ENCODE assay signal across 2 worm cellular contexts in genomic region chrIII:3069101-3069500, ce11.
TF ChIP-seq lines count a peak whose summit lies in the region.

No protein-coding gene starts in this region.

TF ChIP-seq in whole organism, L1 larva, 84 proteins besides CTCF, POLR2A, EP300 and RAD21 (continued from another document):
- TF ChIP-seq isw-1 (GFP tag; IDR thresholded peaks at IDR 0.05; lab: Robert Waterston, UW), result no peak
- no peak for TF ChIP-seq nhr-20 (tag; optimal IDR thresholded peaks at IDR 0.05; lab: Kevin White, UChicago)
- TF ChIP-seq C34B4.2 (tag; optimal IDR thresholded peaks at IDR 0.05; lab: Kevin White, UChicago), result no peak
- no peak for TF ChIP-seq sptf-1 (tag; optimal IDR thresholded peaks at IDR 0.05; lab: Kevin White, UChicago)
- peak; percentile 13 for TF ChIP-seq fos-1 (tag; optimal IDR thresholded peaks at IDR 0.05; lab: Kevin White, UChicago)
- TF ChIP-seq ets-5 (GFP tag; IDR thresholded peaks at IDR 0.05; lab: Robert Waterston, UW), result no peak
- TF ChIP-seq ceh-88 (GFP tag; IDR thresholded peaks at IDR 0.05; lab: Robert Waterston, UW), result no peak
- TF ChIP-seq vab-15 (tag; optimal IDR thresholded peaks at IDR 0.05; lab: Kevin White, UChicago), result no peak
- peak in 1 of 2 experiments; percentile 58 for TF ChIP-seq lsy-2 (tag; optimal IDR thresholded peaks at IDR 0.05; lab: Kevin White, UChicago)
- TF ChIP-seq ceh-82 (tag; optimal IDR thresholded peaks at IDR 0.05; lab: Kevin White, UChicago), result no peak
- TF ChIP-seq ceh-63 (GFP tag; optimal IDR thresholded peaks at IDR 0.05; lab: Kevin White, UChicago), result no peak
- peak; percentile 25 for TF ChIP-seq nhr-77 (tag; optimal IDR thresholded peaks at IDR 0.05; lab: Kevin White, UChicago)

TF ChIP-seq in whole organism, L4 larva, 104 proteins besides CTCF, POLR2A, EP300 and RAD21 (continued from another document):
- TF ChIP-seq Y5F2A.4 (GFP tag; optimal IDR thresholded peaks at IDR 0.05; lab: Kevin White, UChicago) (no peak), nhr-6 (tag; optimal IDR thresholded peaks at IDR 0.05; lab: Kevin White, UChicago) (no peak), nhr-77 (tag; optimal IDR thresholded peaks at IDR 0.05; lab: Kevin White, UChicago) (no peak), lin-13 (GFP tag; optimal IDR thresholded peaks at IDR 0.05; lab: Kevin White, UChicago) (no peak), saeg-2 (GFP tag; IDR thresholded peaks at IDR 0.05; lab: Robert Waterston, UW) (no peak), daf-8 (GFP tag; IDR thresholded peaks at IDR 0.05; lab: Robert Waterston, UW) (no peak), nhr-41 (GFP tag; IDR thresholded peaks at IDR 0.05; lab: Robert Waterston, UW) (no peak), mxl-3 (GFP tag; optimal IDR thresholded peaks at IDR 0.05; lab: Kevin White, UChicago) (no peak), fos-1 (tag; optimal IDR thresholded peaks at IDR 0.05; lab: Kevin White, UChicago) (no peak), ZK546.5 (tag; optimal IDR thresholded peaks at IDR 0.05; lab: Kevin White, UChicago) (no peak), mdt-29 (GFP tag; IDR thresholded peaks at IDR 0.05; lab: Robert Waterston, UW) (no peak), F10B5.3 (tag; optimal IDR thresholded peaks at IDR 0.05; lab: Kevin White, UChicago) (no peak), fkh-10 (GFP tag; optimal IDR thresholded peaks at IDR 0.05; lab: Kevin White, UChicago) (no peak), skn-1 (tag; optimal IDR thresholded peaks at IDR 0.05; lab: Kevin White, UChicago) (no peak), hmg-1.1 (GFP tag; IDR thresholded peaks at IDR 0.05; lab: Robert Waterston, UW) (no peak), egl-43 (GFP tag; IDR thresholded peaks at IDR 0.05; lab: Robert Waterston, UW) (no peak), php-3 (GFP tag; IDR thresholded peaks at IDR 0.05; lab: Robert Waterston, UW) (no peak), ceh-82 (tag; optimal IDR thresholded peaks at IDR 0.05; lab: Kevin White, UChicago) (no peak), hlh-11 (tag; optimal IDR thresholded peaks at IDR 0.05; lab: Kevin White, UChicago) (no peak), daf-12 (tag; optimal IDR thresholded peaks at IDR 0.05; lab: Kevin White, UChicago) (no peak), Y75B8A.6 (GFP tag; IDR thresholded peaks at IDR 0.05; lab: Robert Waterston, UW) (no peak), ztf-11 (tag; optimal IDR thresholded peaks at IDR 0.05; lab: Kevin White, UChicago) (no peak), vab-7 (GFP tag; IDR thresholded peaks at IDR 0.05; lab: Robert Waterston, UW) (no peak; the same call in 1 of the 2 replicates), F49E8.2 (tag; optimal IDR thresholded peaks at IDR 0.05; lab: Kevin White, UChicago; ENCODE audit: borderline replicate concordance) (peak; percentile 55), R02D3.7 (tag; optimal IDR thresholded peaks at IDR 0.05; lab: Kevin White, UChicago) (no peak), pha-4 (GFP tag; IDR thresholded peaks at IDR 0.05; lab: Robert Waterston, UW) (no peak; the same call in 1 of the 2 replicates), pha-4 (tag; optimal IDR thresholded peaks at IDR 0.05; lab: Kevin White, UChicago) (no peak), lir-3 (tag; optimal IDR thresholded peaks at IDR 0.05; lab: Kevin White, UChicago) (no peak), ctbp-1 (GFP tag; IDR thresholded peaks at IDR 0.05; lab: Robert Waterston, UW) (0 out of 2 replicates have a peak, but pooled peaks have one; percentile 34), snpc-1.2 (GFP tag; IDR thresholded peaks at IDR 0.05; lab: Robert Waterston, UW) (no peak), dmd-6 (GFP tag; IDR thresholded peaks at IDR 0.05; lab: Robert Waterston, UW) (no peak), T20F7.1 (GFP tag; optimal IDR thresholded peaks at IDR 0.05; lab: Kevin White, UChicago) (no peak), ceh-62 (tag; optimal IDR thresholded peaks at IDR 0.05; lab: Kevin White, UChicago) (no peak), pqm-1 (tag; optimal IDR thresholded peaks at IDR 0.05; lab: Kevin White, UChicago) (no peak), lin-15B (tag; optimal IDR thresholded peaks at IDR 0.05; lab: Kevin White, UChicago) (no peak), lsy-2 (tag; optimal IDR thresholded peaks at IDR 0.05; lab: Kevin White, UChicago) (no peak), nhr-111 (GFP tag; optimal IDR thresholded peaks at IDR 0.05; lab: Kevin White, UChicago) (no peak)
TF ChIP-seq in whole organism, L4 larva: peak in this region for 9.
